Worm (Caenorhabditis elegans) whole organism, L4 larva: Measurements from ENCODE around the gene srw-139.
"Not testable (repeated sequence)": the region's sequence is repeated elsewhere in the genome, so short reads cannot be mapped to it uniquely, and the experiment has no call there.

Experiments used
- F10B5.3 ChIP-seq: sonication (generic microtip); optimal IDR thresholded peaks from 2 replicates; lab custom pipeline; 2016; ENCODE audit warnings: mild to moderate bottlenecking, missing genetic modification characterization, missing compliant biosample characterization
- R02D3.7 ChIP-seq: fragments of 150-350 bp; sonication (generic microtip); optimal IDR thresholded peaks from 3 replicates; lab custom pipeline; 2014; ENCODE audit warnings: missing biosample characterization, missing genetic modification characterization
- T20F7.1 ChIP-seq: fragments of 200-800 bp; sonication (Bioruptor generic); optimal IDR thresholded peaks from 2 replicates; lab custom pipeline; 2018; ENCODE audit warnings: mild to moderate bottlenecking, missing genetic modification characterization, missing compliant biosample characterization
- Y5F2A.4 ChIP-seq: fragments of 200-800 bp; sonication (Bioruptor generic); optimal IDR thresholded peaks from 2 replicates; lab custom pipeline; 2018; ENCODE audit warnings: mild to moderate bottlenecking, missing genetic modification characterization, missing compliant biosample characterization
- aha-1 ChIP-seq: fragments of 150-350 bp; peaks from one replicate; lab custom pipeline; 2014; ENCODE audit warnings: missing biosample characterization, missing genetic modification characterization
- arid-1 ChIP-seq: fragments of 200-800 bp; sonication (Bioruptor generic); conservative IDR thresholded peaks from 2 replicates; pipeline ENCODE4 v1.3.6; 2022; ENCODE audit warnings: missing genetic modification reagents, missing genetic modification characterization, missing compliant biosample characterization
- ceh-28 ChIP-seq: fragments of 150-350 bp; optimal IDR thresholded peaks from 2 replicates; lab custom pipeline; 2014; ENCODE audit warnings: missing biosample characterization, missing genetic modification reagents, missing genetic modification characterization
- ceh-32 ChIP-seq: sonication (generic microtip); optimal IDR thresholded peaks from 2 replicates; lab custom pipeline; 2016; ENCODE audit warnings: mild to moderate bottlenecking, missing genetic modification characterization, missing compliant biosample characterization; ENCODE audit not compliant: poor library complexity
- fos-1 ChIP-seq: fragments of 150-350 bp; optimal IDR thresholded peaks from 2 replicates; lab custom pipeline; 2014; ENCODE audit warnings: missing biosample characterization, missing genetic modification characterization
- hmg-1.1 ChIP-seq: fragments of 200-800 bp; sonication (Bioruptor generic); IDR thresholded peaks from 2 replicates; pipeline ENCODE4 v1.3.6; 2022; ENCODE audit warnings: missing genetic modification reagents, missing genetic modification characterization, missing compliant biosample characterization
- lir-3 ChIP-seq: sonication (generic microtip); optimal IDR thresholded peaks from 2 replicates; lab custom pipeline; 2016; ENCODE audit warnings: mild to moderate bottlenecking, missing genetic modification characterization, missing compliant biosample characterization
- lsy-2 ChIP-seq, 2 experiments: fragments of 150-350 bp in 1 of 2; sonication (generic microtip) in 1 of 2; optimal IDR thresholded peaks; 2 replicates each; lab custom pipeline; 2014 to 2017; ENCODE audit warnings: missing biosample characterization in 2 of 2, missing genetic modification characterization in 2 of 2
- mdl-1 ChIP-seq, 2 experiments: fragments of 150-350 bp in 1 of 2; sonication (generic microtip) in 1 of 2; optimal IDR thresholded peaks; 2 replicates each; lab custom pipeline; 2014 to 2017; ENCODE audit warnings: missing biosample characterization in 2 of 2, missing genetic modification characterization in 2 of 2
- mep-1 ChIP-seq: fragments of 150-350 bp; sonication (generic microtip); optimal IDR thresholded peaks from 3 replicates; lab custom pipeline; 2014; ENCODE audit warnings: missing biosample characterization, missing genetic modification characterization
- mxl-3 ChIP-seq: fragments of 200-800 bp; sonication (Bioruptor generic); optimal IDR thresholded peaks from 2 replicates; lab custom pipeline; 2018; ENCODE audit warnings: mild to moderate bottlenecking, missing genetic modification characterization, missing compliant biosample characterization
- nhr-10 ChIP-seq: fragments of 150-350 bp; optimal IDR thresholded peaks from 2 replicates; lab custom pipeline; 2014; ENCODE audit warnings: missing biosample characterization, missing genetic modification characterization
- nhr-102 ChIP-seq: sonication (generic microtip); optimal IDR thresholded peaks from 2 replicates; lab custom pipeline; 2016; ENCODE audit warnings: mild to moderate bottlenecking, missing genetic modification characterization, moderate library complexity, missing compliant biosample characterization
- nhr-111 ChIP-seq: fragments of 200-800 bp; sonication (Bioruptor generic); optimal IDR thresholded peaks from 2 replicates; lab custom pipeline; 2018; ENCODE audit warnings: mild to moderate bottlenecking, missing genetic modification characterization, missing compliant biosample characterization
- nhr-41 ChIP-seq: fragments of 200-800 bp; sonication (Bioruptor generic); IDR thresholded peaks from 2 replicates; pipeline ENCODE4 v1.3.6; 2022; ENCODE audit warnings: missing genetic modification reagents, missing genetic modification characterization, missing compliant biosample characterization
- nhr-76 ChIP-seq: fragments of 150-350 bp; optimal IDR thresholded peaks from 2 replicates; lab custom pipeline; 2014; ENCODE audit warnings: missing biosample characterization, missing genetic modification characterization
- php-3 ChIP-seq: fragments of 200-800 bp; sonication (Bioruptor generic); IDR thresholded peaks from 2 replicates; pipeline ENCODE4 v1.3.6; 2022; ENCODE audit warnings: missing genetic modification reagents, missing genetic modification characterization, missing compliant biosample characterization
- saeg-2 ChIP-seq: fragments of 200-800 bp; sonication (Bioruptor generic); IDR thresholded peaks from 2 replicates; pipeline ENCODE4 v1.3.6; 2022; ENCODE audit warnings: missing genetic modification reagents, missing genetic modification characterization, missing compliant biosample characterization
- set-16 ChIP-seq: fragments of 200-800 bp; sonication (Bioruptor generic); IDR thresholded peaks from 2 replicates; pipeline ENCODE4 v1.3.6; 2022; ENCODE audit warnings: missing genetic modification reagents, missing genetic modification characterization, missing compliant biosample characterization
- skn-1 ChIP-seq: fragments of 150-350 bp; optimal IDR thresholded peaks from 2 replicates; lab custom pipeline; 2014; ENCODE audit warnings: missing biosample characterization, missing genetic modification characterization
- spr-3 ChIP-seq: fragments of 200-800 bp; sonication (Bioruptor generic); optimal IDR thresholded peaks from 2 replicates; lab custom pipeline; 2018; ENCODE audit warnings: mild to moderate bottlenecking, missing genetic modification characterization, missing compliant biosample characterization
- unc-62 ChIP-seq, 3 experiments: fragments of 150-350 bp in 1 of 3; sonication (generic microtip); optimal IDR thresholded peaks in 2 of 3; peaks in 1 of 3; 1 replicate in 1 of 3; 2 replicates in 2 of 3; lab custom pipeline; 2014 to 2017; ENCODE audit warnings: missing biosample characterization in 3 of 3, missing genetic modification characterization in 3 of 3, missing genetic modification reagents in 3 of 3, missing genotype in 1 of 3
- zag-1 ChIP-seq: fragments of 150-350 bp; optimal IDR thresholded peaks from 2 replicates; lab custom pipeline; 2014; ENCODE audit warnings: missing biosample characterization, missing genetic modification characterization
- zfp-3 ChIP-seq: fragments of 200-800 bp; sonication (Bioruptor generic); conservative IDR thresholded peaks from 2 replicates; pipeline ENCODE4 v1.3.6; 2022; ENCODE audit warnings: missing genetic modification reagents, missing genetic modification characterization, missing compliant biosample characterization
- ztf-11 ChIP-seq: fragments of 150-350 bp; optimal IDR thresholded peaks from 2 replicates; lab custom pipeline; 2014; ENCODE audit warnings: missing biosample characterization, missing genetic modification characterization

srw-139 gene

DNA sequence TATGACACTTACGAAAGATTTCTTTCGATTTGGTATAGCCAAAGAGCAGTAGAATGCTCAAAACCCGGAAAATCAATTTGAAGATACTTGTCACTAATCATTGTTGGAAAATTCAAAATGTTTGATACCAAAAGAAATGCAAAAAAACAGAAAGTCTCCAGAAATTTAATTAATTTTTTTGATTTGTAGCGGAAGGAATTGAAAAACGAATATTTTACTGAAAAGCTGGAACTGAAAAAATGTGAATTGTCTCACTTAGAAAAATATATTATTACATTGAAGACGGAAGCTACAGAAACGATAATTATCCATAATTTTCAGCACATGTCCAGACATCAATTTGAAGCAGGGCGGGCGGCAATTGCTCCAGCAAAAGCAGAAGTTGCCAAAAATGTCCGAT lies 22.2 kb downstream of the srw-139 start, which contains the start of gene srw-138:
srw-138 (minus strand) TSS at position 101 of the 400 bp plus-strand sequence.
- TF ChIP-seq spr-3 (GFP tag; lab: Kevin White, UChicago): no peak
- TF ChIP-seq unc-62 (GFP tag; optimal IDR thresholded peaks at IDR 0.05 in 1 of 2; lab: Kevin White, UChicago): peak in 1 of 2 experiments; percentile 60
- no peak for TF ChIP-seq unc-62 (tag; optimal IDR thresholded peaks at IDR 0.05; lab: Kevin White, UChicago)
- TF ChIP-seq aha-1: peak; percentile 40

DNA sequence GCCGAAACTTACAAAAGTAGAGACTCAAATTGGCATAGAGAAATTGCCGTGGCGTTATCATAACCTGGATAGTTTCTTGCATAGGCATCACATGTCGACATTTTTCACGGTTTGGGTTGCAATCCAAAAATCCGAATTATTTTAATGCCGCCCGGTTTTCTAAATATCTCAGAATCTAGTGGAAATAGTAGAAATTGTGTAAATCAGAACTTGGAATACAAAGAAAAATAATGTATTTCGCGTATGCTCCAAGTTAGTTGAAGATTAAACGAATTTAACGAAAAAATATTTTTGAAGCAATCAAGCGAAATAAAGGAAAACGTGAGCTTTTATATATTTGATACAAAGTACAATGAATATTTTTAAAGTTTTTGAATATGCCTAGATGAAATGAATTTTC lies 24.3 kb downstream of the srw-139 start, which contains the start of gene srw-144:
srw-144 (minus strand) TSS at position 101 of the 400 bp plus-strand sequence.
- no peak for TF ChIP-seq R02D3.7 (tag; lab: Kevin White, UChicago)
- no peak for TF ChIP-seq php-3
- TF ChIP-seq arid-1: no peak

DNA sequence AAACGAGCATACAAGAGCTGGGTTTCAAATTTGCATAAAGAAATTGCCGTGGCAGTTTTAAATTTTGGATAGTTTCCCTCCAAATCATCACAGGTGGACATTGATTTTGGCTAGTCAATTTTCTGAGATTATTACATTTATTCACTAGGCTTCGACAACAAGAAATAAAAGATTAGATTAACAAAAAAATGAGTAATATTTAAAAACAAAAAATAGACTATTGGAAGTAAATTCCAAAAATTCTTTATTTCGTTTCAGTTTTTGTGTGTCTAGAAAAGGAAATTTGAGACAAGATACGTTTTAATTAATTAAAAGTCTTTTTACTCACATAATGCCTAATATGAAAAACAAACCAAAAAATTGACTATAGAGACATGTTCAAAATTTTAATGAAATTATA lies 27.0 kb downstream of the srw-139 start, which contains the start of gene srw-142:
srw-142 (minus strand) TSS at position 101 of the 400 bp plus-strand sequence.
- TF ChIP-seq nhr-41 (GFP tag; lab: Robert Waterston, UW) (no peak), mep-1 (tag; lab: Kevin White, UChicago) (no peak), saeg-2 (GFP tag; lab: Robert Waterston, UW) (no peak), nhr-10 (tag; lab: Kevin White, UChicago) (no peak), mdl-1 (tag; optimal IDR thresholded peaks at IDR 0.05; lab: Kevin White, UChicago) (no peak), nhr-111 (no peak), hmg-1.1 (no peak), ceh-32 (tag; lab: Kevin White, UChicago) (no peak)

DNA sequence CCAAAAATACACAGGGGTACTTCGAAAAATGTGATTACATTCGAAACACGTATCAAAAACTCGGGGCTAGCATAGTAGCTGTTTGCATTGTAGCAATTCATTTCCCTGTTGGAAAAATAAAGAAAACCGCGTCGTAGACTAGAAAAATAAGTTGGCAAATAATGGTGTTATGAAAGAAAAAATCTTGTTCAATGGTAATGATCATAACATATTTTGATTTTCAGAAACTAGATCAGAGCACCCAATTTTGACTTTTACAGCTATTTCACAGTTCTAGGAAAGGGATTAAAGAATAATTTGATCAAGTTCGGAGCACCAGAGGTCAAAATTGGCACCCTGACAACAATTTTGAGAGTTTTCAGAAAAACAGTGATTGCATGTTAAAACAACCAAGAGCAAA lies 29.9 kb downstream of the srw-139 start, which contains the start of gene srh-248:
srh-248 (minus strand) TSS at position 101 of the 400 bp plus-strand sequence.
- TF ChIP-seq nhr-76 (tag; lab: Kevin White, UChicago); zfp-3 (GFP tag; lab: Robert Waterston, UW); lsy-2 (tag; optimal IDR thresholded peaks at IDR 0.05; lab: Kevin White, UChicago): not testable (repeated sequence)

DNA sequence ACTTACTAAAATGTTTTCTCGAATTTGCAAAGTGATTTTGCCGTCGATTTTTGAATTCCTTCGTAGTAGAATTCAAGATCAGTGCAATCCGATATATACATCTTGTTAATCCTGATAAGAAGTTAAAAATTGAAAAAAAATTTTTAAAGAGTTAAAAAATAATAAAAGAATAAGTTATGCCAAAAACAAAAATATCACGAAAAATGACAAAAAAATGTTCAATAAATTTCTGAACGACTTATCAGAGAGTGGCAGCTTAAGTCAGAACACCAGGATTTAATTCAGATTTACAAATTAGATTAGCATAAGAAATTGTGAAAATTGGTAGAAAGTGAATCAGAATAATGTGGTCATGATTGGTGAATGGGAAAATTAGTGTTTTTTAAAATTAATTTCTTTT lies 33.1 kb downstream of the srw-139 start, which contains the start of gene srw-122:
srw-122 (minus strand) TSS at position 101 of the 400 bp plus-strand sequence.
- not testable (repeated sequence) for TF ChIP-seq Y5F2A.4 (GFP tag; lab: Kevin White, UChicago); set-16 (GFP tag; lab: Robert Waterston, UW); nhr-102 (tag; lab: Kevin White, UChicago)

DNA sequence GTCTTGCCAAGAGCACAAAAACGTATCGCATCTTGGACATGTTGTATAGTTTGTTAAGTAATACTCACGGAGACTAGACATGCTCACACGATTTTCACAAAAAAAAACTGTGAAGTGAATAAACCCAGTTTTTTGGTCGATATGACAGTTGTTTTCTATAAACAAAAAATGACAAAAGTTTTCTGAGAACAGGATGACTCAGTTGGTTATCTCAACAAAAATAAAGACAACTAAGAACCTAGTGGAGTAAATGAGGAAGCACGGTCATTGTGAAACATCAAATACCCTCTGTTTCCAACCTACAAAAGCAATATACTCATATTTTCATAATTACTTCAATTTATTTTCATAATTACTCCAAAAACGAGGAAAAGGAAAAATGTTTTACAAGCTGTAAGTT lies 39.6 kb downstream of the srw-139 start, which contains the start of gene srh-87:
srh-87 (minus strand) TSS at position 101 of the 400 bp plus-strand sequence.
- TF ChIP-seq lir-3 (tag; lab: Kevin White, UChicago) (no peak), ceh-28 (tag; lab: Kevin White, UChicago) (no peak), mxl-3 (no peak)

DNA sequence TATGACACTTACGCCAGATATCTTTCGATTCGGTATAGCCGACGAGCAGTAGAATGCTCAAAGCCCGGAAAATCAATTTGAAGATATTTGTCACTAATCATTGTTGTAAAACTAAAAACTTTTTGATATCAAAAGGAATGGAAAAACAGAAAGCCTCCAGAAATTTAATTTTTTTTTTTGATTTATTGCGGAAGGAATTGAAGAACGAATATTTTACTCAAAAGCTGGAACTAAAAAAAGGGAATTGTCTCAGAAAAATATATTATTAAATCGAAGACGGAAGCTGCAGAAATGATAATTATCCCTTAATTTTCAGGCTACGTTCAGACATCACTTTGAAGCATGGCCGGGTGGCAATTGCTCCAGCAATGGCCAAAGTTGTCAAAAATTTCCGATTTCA lies 41.4 kb downstream of the srw-139 start, which contains the start of gene srw-137:
srw-137 (minus strand) TSS at position 101 of the 400 bp plus-strand sequence.
- no peak for TF ChIP-seq Y5F2A.4 (GFP tag; lab: Kevin White, UChicago)
- TF ChIP-seq fos-1 (tag; lab: Kevin White, UChicago): no peak
- no peak for TF ChIP-seq F10B5.3
- TF ChIP-seq ztf-11 (tag; lab: Kevin White, UChicago): no peak
- no peak for TF ChIP-seq zag-1
- TF ChIP-seq T20F7.1: no peak
- no peak for TF ChIP-seq skn-1 (tag; lab: Kevin White, UChicago)
- TF ChIP-seq nhr-10 (tag; lab: Kevin White, UChicago): no peak
